Fruit fly (Drosophila melanogaster) whole organism, embryonic: ENCODE data around the gene CG13033.

Experiments
- B-H1 ChIP-seq: fragments of 200-800 bp; sonication (Bioruptor generic); IDR thresholded peaks from 3 replicates; pipeline ENCODE4 v1.3.6; 2022; ENCODE audit warnings: missing biosample characterization, missing genetic modification characterization
- BtbVII ChIP-seq: fragments of 200-800 bp; sonication (Bioruptor generic); optimal IDR thresholded peaks from 3 replicates; lab custom pipeline; 2017; ENCODE audit warnings: missing biosample characterization, mild to moderate bottlenecking, missing genetic modification characterization
- C15 ChIP-seq: fragments of 200-800 bp; sonication (Bioruptor generic); IDR thresholded peaks from 3 replicates; pipeline ENCODE4 v1.3.6; 2022; ENCODE audit warnings: missing biosample characterization, missing genetic modification characterization
- CG10366 ChIP-seq: fragments of 200-800 bp; sonication (Bioruptor generic); IDR thresholded peaks from 2 replicates; pipeline ENCODE4 v1.3.6; 2022; ENCODE audit warnings: missing biosample characterization, missing genetic modification characterization
- CG10431 ChIP-seq: fragments of 200-800 bp; sonication (Bioruptor generic); optimal IDR thresholded peaks from 3 replicates; lab custom pipeline; 2018; ENCODE audit warnings: missing biosample characterization, mild to moderate bottlenecking, missing genetic modification characterization
- CG10565 ChIP-seq: fragments of 200-800 bp; sonication (Bioruptor generic); optimal IDR thresholded peaks from 3 replicates; lab custom pipeline; 2016; ENCODE audit warnings: missing biosample characterization, mild to moderate bottlenecking, missing genetic modification characterization
- CG11695 ChIP-seq: fragments of 200-800 bp; sonication (Bioruptor generic); IDR thresholded peaks from 3 replicates; pipeline ENCODE4 v1.3.6; 2022; ENCODE audit warnings: missing biosample characterization, missing genetic modification characterization
- CG13287 ChIP-seq: fragments of 200-800 bp; sonication (Bioruptor generic); IDR thresholded peaks from 2 replicates; pipeline ENCODE4 v1.3.6; 2022; ENCODE audit warnings: missing biosample characterization, missing genetic modification characterization; ENCODE audit not compliant: partially characterized antibody
- CG1602 ChIP-seq: fragments of 200-800 bp; sonication (Bioruptor generic); optimal IDR thresholded peaks from 3 replicates; lab custom pipeline; 2016; ENCODE audit warnings: missing biosample characterization, missing genetic modification characterization
- CG1647 ChIP-seq: fragments of 200-800 bp; sonication (Bioruptor generic); optimal IDR thresholded peaks from 3 replicates; lab custom pipeline; 2016; ENCODE audit warnings: missing biosample characterization, missing genetic modification characterization
- CG16813 ChIP-seq: fragments of 200-800 bp; sonication (Bioruptor generic); IDR thresholded peaks from 3 replicates; pipeline ENCODE4 v1.3.6; 2022; ENCODE audit warnings: missing biosample characterization, missing genetic modification characterization; ENCODE audit not compliant: partially characterized antibody
- CG16863 ChIP-seq: fragments of 200-800 bp; sonication (Bioruptor generic); optimal IDR thresholded peaks from 3 replicates; lab custom pipeline; 2016; ENCODE audit warnings: missing biosample characterization, missing genetic modification characterization
- CG17361 ChIP-seq: fragments of 200-800 bp; sonication (Bioruptor generic); IDR thresholded peaks from 3 replicates; pipeline ENCODE4 v1.3.6; 2022; ENCODE audit warnings: missing biosample characterization, missing genetic modification characterization
- CG2889 ChIP-seq: fragments of 200-800 bp; sonication (Bioruptor generic); IDR thresholded peaks from 3 replicates; pipeline ENCODE4 v1.3.6; 2022; ENCODE audit warnings: missing biosample characterization, missing genetic modification characterization
- CG3163 ChIP-seq: fragments of 200-800 bp; sonication (Bioruptor generic); optimal IDR thresholded peaks from 3 replicates; lab custom pipeline; 2016; ENCODE audit warnings: missing biosample characterization, missing genetic modification characterization
- CG33213 ChIP-seq: fragments of 200-800 bp; sonication (Bioruptor generic); optimal IDR thresholded peaks from 3 replicates; lab custom pipeline; 2016; ENCODE audit warnings: missing biosample characterization, missing genetic modification characterization
- CG4730 ChIP-seq: fragments of 200-800 bp; sonication (Bioruptor generic); IDR thresholded peaks from 2 replicates; pipeline ENCODE4 v1.3.6; 2022; ENCODE audit warnings: missing biosample characterization, missing genetic modification characterization
- CG5953 ChIP-seq: fragments of 200-800 bp; sonication (Bioruptor generic); IDR thresholded peaks from 2 replicates; pipeline ENCODE4 v1.3.6; 2022; ENCODE audit warnings: missing biosample characterization, missing genetic modification characterization
- CG6683 ChIP-seq: fragments of 200-800 bp; sonication (Bioruptor generic); optimal IDR thresholded peaks from 2 replicates; lab custom pipeline; 2017; ENCODE audit warnings: missing biosample characterization, mild to moderate bottlenecking, missing genetic modification characterization, missing genetic modification reagents
- CG7556 ChIP-seq: fragments of 200-800 bp; sonication (Bioruptor generic); optimal IDR thresholded peaks from 2 replicates; lab custom pipeline; 2017; ENCODE audit warnings: missing biosample characterization, mild to moderate bottlenecking, missing genetic modification characterization
- CG9876 ChIP-seq: fragments of 200-800 bp; sonication (Bioruptor generic); optimal IDR thresholded peaks from 2 replicates; lab custom pipeline; 2016; ENCODE audit warnings: missing biosample characterization, missing genetic modification characterization
- Dll ChIP-seq: fragments of 200-800 bp; sonication (Bioruptor generic); IDR thresholded peaks from 4 replicates; pipeline ENCODE4 v1.3.6; 2022; ENCODE audit warnings: missing biosample characterization, missing genetic modification characterization; ENCODE audit not compliant: partially characterized antibody
- Doc3 ChIP-seq: fragments of 200-800 bp; sonication (Bioruptor generic); IDR thresholded peaks from 3 replicates; pipeline ENCODE4 v1.3.6; 2022; ENCODE audit warnings: missing biosample characterization, missing genetic modification characterization; ENCODE audit not compliant: partially characterized antibody
- Fer1 ChIP-seq: fragments of 200-800 bp; sonication (Bioruptor generic); optimal IDR thresholded peaks from 2 replicates; lab custom pipeline; 2017; ENCODE audit warnings: missing biosample characterization, mild to moderate bottlenecking, missing genetic modification characterization
- Fer3 ChIP-seq: fragments of 200-800 bp; sonication (Bioruptor generic); optimal IDR thresholded peaks from 2 replicates; lab custom pipeline; 2018; ENCODE audit warnings: missing biosample characterization, mild to moderate bottlenecking, missing genetic modification characterization, moderate library complexity
- HLH54F ChIP-seq: fragments of 200-800 bp; sonication (Bioruptor generic); optimal IDR thresholded peaks from 3 replicates; lab custom pipeline; 2016; ENCODE audit warnings: missing biosample characterization, missing genetic modification characterization
- Pdp1 ChIP-seq, 2 experiments: fragments of 200-800 bp; sonication (Bioruptor generic); optimal IDR thresholded peaks; 3 replicates each; lab custom pipeline; 2016; ENCODE audit warnings: missing biosample characterization in 2 of 2, missing genetic modification characterization in 2 of 2, mild to moderate bottlenecking in 1 of 2, moderate library complexity in 1 of 2
- Ptx1 ChIP-seq: fragments of 200-800 bp; sonication (Bioruptor generic); IDR thresholded peaks from 2 replicates; pipeline ENCODE4 v1.3.6; 2022; ENCODE audit warnings: missing biosample characterization, missing genetic modification characterization
- Rfx ChIP-seq: fragments of 200-800 bp; sonication (Bioruptor generic); IDR thresholded peaks from 2 replicates; pipeline ENCODE4 v1.3.6; 2022; ENCODE audit warnings: missing biosample characterization, missing genetic modification characterization
- Sin3A ChIP-seq: fragments of >200 bp; optimal IDR thresholded peaks from 2 replicates; lab custom pipeline; 2018
- Six4 ChIP-seq: fragments of 200-800 bp; sonication (Bioruptor generic); optimal IDR thresholded peaks from 2 replicates; lab custom pipeline; 2016; ENCODE audit warnings: missing biosample characterization, missing genetic modification characterization
- ase ChIP-seq: fragments of 200-800 bp; sonication (Bioruptor generic); IDR thresholded peaks from 3 replicates; pipeline ENCODE4 v1.3.6; 2022; ENCODE audit warnings: missing biosample characterization, missing genetic modification characterization
- ato ChIP-seq: fragments of 200-800 bp; sonication (Bioruptor generic); IDR thresholded peaks from 2 replicates; pipeline ENCODE4 v1.3.6; 2022; ENCODE audit warnings: missing biosample characterization, missing genetic modification characterization; ENCODE audit not compliant: partially characterized antibody
- bowl ChIP-seq: fragments of 200-800 bp; sonication (Bioruptor generic); IDR thresholded peaks from 2 replicates; pipeline ENCODE4 v1.3.6; 2022; ENCODE audit warnings: missing biosample characterization, missing genetic modification characterization
- cad ChIP-seq: fragments of >200 bp; optimal IDR thresholded peaks from 2 replicates; lab custom pipeline; 2017; ENCODE audit warnings: missing biosample characterization, missing genetic modification characterization
- caup ChIP-seq: fragments of 200-800 bp; sonication (Bioruptor generic); optimal IDR thresholded peaks from 3 replicates; lab custom pipeline; 2017; ENCODE audit warnings: missing biosample characterization, mild to moderate bottlenecking, missing genetic modification characterization, moderate library complexity; ENCODE audit not compliant: severe bottlenecking
- disco-r ChIP-seq: fragments of 200-800 bp; sonication (Bioruptor generic); optimal IDR thresholded peaks from 2 replicates; lab custom pipeline; 2016; ENCODE audit warnings: missing biosample characterization, missing genetic modification characterization
- emc ChIP-seq: fragments of 200-800 bp; sonication (Bioruptor generic); optimal IDR thresholded peaks from 2 replicates; lab custom pipeline; 2016; ENCODE audit warnings: missing biosample characterization, missing genetic modification characterization
- fd3F ChIP-seq: fragments of 200-800 bp; sonication (Bioruptor generic); optimal IDR thresholded peaks from 2 replicates; lab custom pipeline; 2018; ENCODE audit warnings: missing biosample characterization, mild to moderate bottlenecking, missing genetic modification characterization, moderate library complexity
- gem ChIP-seq: fragments of 200-800 bp; sonication (Bioruptor generic); optimal IDR thresholded peaks from 2 replicates; lab custom pipeline; 2019; ENCODE audit warnings: missing biosample characterization, mild to moderate bottlenecking, missing genetic modification characterization, moderate library complexity
- gro ChIP-seq: fragments of 200-800 bp; sonication (Bioruptor generic); optimal IDR thresholded peaks from 2 replicates; lab custom pipeline; 2016; ENCODE audit warnings: missing biosample characterization, missing genetic modification characterization
- lilli ChIP-seq: fragments of 200-800 bp; sonication (Bioruptor generic); optimal IDR thresholded peaks from 3 replicates; lab custom pipeline; 2016; ENCODE audit warnings: missing biosample characterization, missing genetic modification characterization
- otp ChIP-seq: fragments of 200-800 bp; sonication (Bioruptor generic); IDR thresholded peaks from 3 replicates; pipeline ENCODE4, ENCODE4 v1.3.6; 2022; ENCODE audit warnings: missing biosample characterization, missing genetic modification characterization
- pb ChIP-seq: fragments of 200-800 bp; sonication (Bioruptor generic); optimal IDR thresholded peaks from 3 replicates; lab custom pipeline; 2016; ENCODE audit warnings: missing biosample characterization, missing genetic modification characterization
- sob ChIP-seq: fragments of 200-800 bp; sonication (Bioruptor generic); IDR thresholded peaks from 2 replicates; pipeline ENCODE4 v1.3.6; 2022; ENCODE audit warnings: missing biosample characterization, missing genetic modification characterization
- sr ChIP-seq: fragments of 200-800 bp; sonication (Bioruptor generic); IDR thresholded peaks from 3 replicates; pipeline ENCODE4 v1.3.6; 2022; ENCODE audit warnings: missing biosample characterization, missing genetic modification characterization
- tll ChIP-seq, 2 experiments: fragments of 200-800 bp in 1 of 2; fragments of >200 bp in 1 of 2; sonication (Bioruptor generic) in 1 of 2; optimal IDR thresholded peaks; 2 replicates each; lab custom pipeline; 2017 to 2019; ENCODE audit warnings: missing biosample characterization in 2 of 2, missing genetic modification characterization in 2 of 2, mild to moderate bottlenecking in 1 of 2, moderate library complexity in 1 of 2
- unc-4 ChIP-seq: fragments of 200-800 bp; sonication (Bioruptor generic); IDR thresholded peaks from 2 replicates; pipeline ENCODE4 v1.3.6; 2022; ENCODE audit warnings: missing biosample characterization, missing genetic modification characterization; ENCODE audit not compliant: partially characterized antibody
- vfl ChIP-seq: fragments of 200-800 bp; sonication (Bioruptor generic); optimal IDR thresholded peaks from 2 replicates; lab custom pipeline; 2016; ENCODE audit warnings: missing biosample characterization, missing genetic modification characterization

The CG13033 gene

dm6 chr3L:16587994-16588622 is 42.7 kb upstream of the CG13033 start (continued):
- TF ChIP-seq CG5953 (GFP tag; lab: Robert Waterston, UW) = 0 out of 2 replicates have a peak, but pooled peaks have one; percentile 40
- no peak for TF ChIP-seq bowl (GFP tag; lab: Robert Waterston, UW)
- TF ChIP-seq disco-r (GFP tag; lab: Kevin White, UChicago) = peak; percentile 61
- peak; percentile 69; the same call in 2 of the 3 replicates for TF ChIP-seq CG2889
- TF ChIP-seq HLH54F (GFP tag; lab: Kevin White, UChicago) = peak; percentile 67
- peak; percentile 73; the same call in 2 of the 3 replicates for TF ChIP-seq CG17361 (GFP tag; lab: Robert Waterston, UW)
- peak; percentile 21 for TF ChIP-seq fd3F (GFP tag; lab: Kevin White, UChicago)
- TF ChIP-seq emc = peak; percentile 44
- TF ChIP-seq Fer1 = peak; percentile 3
- peak; percentile 64; the same call in 1 of the 2 replicates for TF ChIP-seq sob
- TF ChIP-seq C15 (GFP tag; lab: Robert Waterston, UW) = no peak
- peak; percentile 41; the same call in 1 of the 3 replicates for TF ChIP-seq otp (GFP tag; lab: Robert Waterston, UW)
- no peak for TF ChIP-seq CG10565
- 0 out of 3 replicates have a peak, but pooled peaks have one; percentile 51 for TF ChIP-seq ase (GFP tag; lab: Robert Waterston, UW)
- no peak for TF ChIP-seq BtbVII
- peak; percentile 69 for TF ChIP-seq gro (GFP tag; lab: Kevin White, UChicago)
- TF ChIP-seq CG1647 (GFP tag; lab: Kevin White, UChicago) = peak; percentile 40
- TF ChIP-seq vfl (GFP tag; lab: Kevin White, UChicago) = peak; percentile 19
- TF ChIP-seq CG3163 (GFP tag; lab: Kevin White, UChicago) = peak; percentile 13
- peak; percentile 64 for TF ChIP-seq CG10431 (GFP tag; lab: Kevin White, UChicago)
- TF ChIP-seq Doc3 (GFP tag; lab: Robert Waterston, UW) = peak; percentile 96
- TF ChIP-seq Fer3 = peak; percentile 62
- TF ChIP-seq Sin3A = peak; percentile 100
- TF ChIP-seq sr (GFP tag; lab: Robert Waterston, UW) = peak; percentile 98
- TF ChIP-seq CG7556 = peak; percentile 36
- TF ChIP-seq Six4 (GFP tag; lab: Kevin White, UChicago) = peak; percentile 12
- peak; percentile 83 for TF ChIP-seq Rfx (GFP tag; lab: Robert Waterston, UW)
- TF ChIP-seq CG10366 (GFP tag; lab: Robert Waterston, UW) = peak; percentile 55
- TF ChIP-seq Dll (GFP tag; lab: Robert Waterston, UW) = peak; percentile 98
- TF ChIP-seq lilli (GFP tag; lab: Kevin White, UChicago) = peak; percentile 71
- peak; percentile 61 for TF ChIP-seq pb (GFP tag; lab: Kevin White, UChicago)
- TF ChIP-seq Ptx1 (GFP tag; lab: Robert Waterston, UW) = peak; percentile 50
- peak; percentile 50 to 99 for TF ChIP-seq tll (GFP tag; optimal IDR thresholded peaks at IDR 0.05; lab: Kevin White, UChicago)
- peak; percentile 32 for TF ChIP-seq CG9876 (GFP tag; lab: Kevin White, UChicago)
- peak; percentile 60 for TF ChIP-seq ato
- peak; percentile 72 for TF ChIP-seq gem
- peak; percentile 57 for TF ChIP-seq B-H1
- TF ChIP-seq CG16813 (GFP tag; lab: Robert Waterston, UW) = peak; percentile 96
- no peak for TF ChIP-seq caup (GFP tag; lab: Kevin White, UChicago)
- peak; percentile 60 for TF ChIP-seq CG33213 (GFP tag; lab: Kevin White, UChicago)
- peak; percentile 64; the same call in 2 of the 3 replicates for TF ChIP-seq CG11695 (GFP tag; lab: Robert Waterston, UW)
- TF ChIP-seq cad (GFP tag; lab: Kevin White, UChicago) = no peak
- peak; percentile 36 for TF ChIP-seq CG1602
- peak; percentile 57 to 58 for TF ChIP-seq Pdp1 (GFP tag; optimal IDR thresholded peaks at IDR 0.05; lab: Kevin White, UChicago)
- TF ChIP-seq CG16863 (GFP tag; lab: Kevin White, UChicago) = peak; percentile 60
- TF ChIP-seq unc-4 (GFP tag; lab: Robert Waterston, UW) = peak; percentile 95
- peak; percentile 42; the same call in 1 of the 2 replicates for TF ChIP-seq CG4730 (GFP tag; lab: Robert Waterston, UW)
- peak; percentile 34 for TF ChIP-seq CG6683 (GFP tag; lab: Kevin White, UChicago)
- peak; percentile 94 for TF ChIP-seq CG13287 (GFP tag; lab: Robert Waterston, UW)
